Fruit fly (Drosophila melanogaster) whole organism, embryonic: ENCODE data around the gene CG12301.
A peak's percentile ranks its signal among the peaks of the same experiment; 100 is the strongest.

Experiments used
- Abd-B ChIP-seq: fragments of 200-800 bp; sonication (Bioruptor generic); optimal IDR thresholded peaks from 2 replicates; lab custom pipeline; 2018; ENCODE audit warnings: missing biosample characterization, mild to moderate bottlenecking, missing genetic modification characterization, moderate library complexity
- Atf3 ChIP-seq: fragments of 200-800 bp; sonication (Bioruptor generic); optimal IDR thresholded peaks from 3 replicates; lab custom pipeline; 2016; ENCODE audit warnings: missing biosample characterization, missing genetic modification characterization
- BtbVII ChIP-seq: fragments of 200-800 bp; sonication (Bioruptor generic); optimal IDR thresholded peaks from 3 replicates; lab custom pipeline; 2017; ENCODE audit warnings: missing biosample characterization, mild to moderate bottlenecking, missing genetic modification characterization
- CG10654 ChIP-seq: fragments of 200-800 bp; sonication (Bioruptor generic); optimal IDR thresholded peaks from 2 replicates; lab custom pipeline; 2016; ENCODE audit warnings: missing biosample characterization, missing genetic modification characterization
- CG11085 ChIP-seq: fragments of 200-800 bp; sonication (Bioruptor generic); IDR thresholded peaks from 2 replicates; pipeline ENCODE4 v1.3.6; 2022; ENCODE audit warnings: missing biosample characterization, missing genetic modification characterization
- CG11723 ChIP-seq: fragments of 200-800 bp; sonication (Bioruptor generic); optimal IDR thresholded peaks from 2 replicates; lab custom pipeline; 2017; ENCODE audit warnings: missing biosample characterization, mild to moderate bottlenecking, missing genetic modification characterization
- CG13287 ChIP-seq: fragments of 200-800 bp; sonication (Bioruptor generic); IDR thresholded peaks from 2 replicates; pipeline ENCODE4 v1.3.6; 2022; ENCODE audit warnings: missing biosample characterization, missing genetic modification characterization; ENCODE audit not compliant: partially characterized antibody
- CG13775 ChIP-seq: fragments of 200-800 bp; sonication (Bioruptor generic); optimal IDR thresholded peaks from 3 replicates; lab custom pipeline; 2017; ENCODE audit warnings: missing biosample characterization, mild to moderate bottlenecking, missing genetic modification characterization
- CG13894 ChIP-seq: fragments of 200-800 bp; sonication (Bioruptor generic); optimal IDR thresholded peaks from 3 replicates; lab custom pipeline; 2018; ENCODE audit warnings: missing biosample characterization, mild to moderate bottlenecking, missing genetic modification characterization, moderate library complexity
- CG14441 ChIP-seq: fragments of 200-800 bp; sonication (Bioruptor generic); IDR thresholded peaks from 2 replicates; pipeline ENCODE4 v1.3.6; 2022; ENCODE audit warnings: missing biosample characterization, missing genetic modification characterization
- CG15073 ChIP-seq: fragments of 200-800 bp; sonication (Bioruptor generic); optimal IDR thresholded peaks from 2 replicates; lab custom pipeline; 2016; ENCODE audit warnings: missing biosample characterization, missing genetic modification characterization
- CG2120 ChIP-seq: fragments of 200-800 bp; sonication (Bioruptor generic); optimal IDR thresholded peaks from 3 replicates; lab custom pipeline; 2016; ENCODE audit warnings: missing biosample characterization, missing genetic modification characterization
- CG3407 ChIP-seq: fragments of 200-800 bp; sonication (Bioruptor generic); optimal IDR thresholded peaks from 2 replicates; lab custom pipeline; 2018; ENCODE audit warnings: missing biosample characterization, mild to moderate bottlenecking, missing genetic modification characterization
- CG3847 ChIP-seq: fragments of 200-800 bp; sonication (Bioruptor generic); IDR thresholded peaks from 2 replicates; pipeline ENCODE4 v1.3.6; 2022; ENCODE audit warnings: missing biosample characterization, missing genetic modification characterization
- CG4820 ChIP-seq: fragments of 200-800 bp; sonication (Bioruptor generic); optimal IDR thresholded peaks from 3 replicates; lab custom pipeline; 2016; ENCODE audit warnings: missing biosample characterization, missing genetic modification characterization
- CG6854 ChIP-seq: fragments of 200-800 bp; sonication (Bioruptor generic); optimal IDR thresholded peaks from 3 replicates; lab custom pipeline; 2017; ENCODE audit warnings: missing biosample characterization, mild to moderate bottlenecking, missing genetic modification characterization
- CG8944 ChIP-seq: fragments of 200-800 bp; sonication (Bioruptor generic); optimal IDR thresholded peaks from 3 replicates; lab custom pipeline; 2016; ENCODE audit warnings: missing biosample characterization, missing genetic modification characterization
- CG9797 ChIP-seq: fragments of 200-800 bp; sonication (Bioruptor generic); optimal IDR thresholded peaks from 3 replicates; lab custom pipeline; 2018; ENCODE audit warnings: missing biosample characterization, mild to moderate bottlenecking, missing genetic modification characterization
- CG9876 ChIP-seq: fragments of 200-800 bp; sonication (Bioruptor generic); optimal IDR thresholded peaks from 2 replicates; lab custom pipeline; 2016; ENCODE audit warnings: missing biosample characterization, missing genetic modification characterization
- CrebB ChIP-seq: fragments of 200-800 bp; sonication (Bioruptor generic); optimal IDR thresholded peaks from 3 replicates; lab custom pipeline; 2018; ENCODE audit warnings: missing biosample characterization, mild to moderate bottlenecking, missing genetic modification characterization
- Dbx ChIP-seq: fragments of 200-800 bp; sonication (Bioruptor generic); IDR thresholded peaks from 3 replicates; pipeline ENCODE4 v1.3.6; 2022; ENCODE audit warnings: missing biosample characterization, missing genetic modification characterization
- Dfd ChIP-seq, 2 experiments: fragments of >200 bp; optimal IDR thresholded peaks; 2 replicates each; lab custom pipeline; 2017; ENCODE audit warnings: missing biosample characterization in 2 of 2, missing genetic modification characterization in 2 of 2
- Dip2 ChIP-seq: fragments of 200-800 bp; sonication (Bioruptor generic); IDR thresholded peaks from 2 replicates; pipeline ENCODE4 v1.3.6; 2022; ENCODE audit warnings: missing biosample characterization, missing genetic modification characterization
- HmgD ChIP-seq: fragments of 200-800 bp; sonication (Bioruptor generic); optimal IDR thresholded peaks from 3 replicates; lab custom pipeline; 2016; ENCODE audit warnings: missing biosample characterization, missing genetic modification characterization
- Hmr ChIP-seq: fragments of 200-800 bp; sonication (Bioruptor generic); optimal IDR thresholded peaks from 3 replicates; lab custom pipeline; 2017; ENCODE audit warnings: mild to moderate bottlenecking, missing biosample characterization, missing genetic modification reagents, missing genetic modification characterization
- Mrtf ChIP-seq: fragments of 200-800 bp; sonication (Bioruptor generic); IDR thresholded peaks from 3 replicates; pipeline ENCODE4 v1.3.6; 2022; ENCODE audit warnings: missing biosample characterization, missing genetic modification characterization
- Side ChIP-seq: fragments of 200-800 bp; sonication (Bioruptor generic); optimal IDR thresholded peaks from 2 replicates; lab custom pipeline; 2016; ENCODE audit warnings: missing biosample characterization, missing genetic modification characterization
- ato ChIP-seq: fragments of 200-800 bp; sonication (Bioruptor generic); IDR thresholded peaks from 2 replicates; pipeline ENCODE4 v1.3.6; 2022; ENCODE audit warnings: missing biosample characterization, missing genetic modification characterization; ENCODE audit not compliant: partially characterized antibody
- cwo ChIP-seq: fragments of 200-800 bp; sonication (Bioruptor generic); optimal IDR thresholded peaks from 3 replicates; lab custom pipeline; 2017; ENCODE audit warnings: missing biosample characterization, missing genetic modification characterization, mild to moderate bottlenecking, moderate library complexity, missing genetic modification reagents
- dm ChIP-seq: fragments of 200-800 bp; sonication (Bioruptor generic); optimal IDR thresholded peaks from 3 replicates; lab custom pipeline; 2016; ENCODE audit warnings: missing biosample characterization, missing genetic modification characterization
- dpn ChIP-seq, 2 experiments: fragments of 200-800 bp; sonication (Bioruptor generic); optimal IDR thresholded peaks; 3 replicates each; lab custom pipeline; 2016; ENCODE audit warnings: missing biosample characterization in 2 of 2, missing genetic modification characterization in 2 of 2
- fd102C ChIP-seq: fragments of 200-800 bp; sonication (Bioruptor generic); optimal IDR thresholded peaks from 2 replicates; lab custom pipeline; 2018; ENCODE audit warnings: missing biosample characterization, mild to moderate bottlenecking, missing genetic modification characterization, moderate library complexity
- fd3F ChIP-seq: fragments of 200-800 bp; sonication (Bioruptor generic); optimal IDR thresholded peaks from 2 replicates; lab custom pipeline; 2018; ENCODE audit warnings: missing biosample characterization, mild to moderate bottlenecking, missing genetic modification characterization, moderate library complexity
- fd96Cb ChIP-seq: fragments of 200-800 bp; sonication (Bioruptor generic); optimal IDR thresholded peaks from 2 replicates; lab custom pipeline; 2018; ENCODE audit warnings: missing biosample characterization, mild to moderate bottlenecking, missing genetic modification characterization, moderate library complexity
- fu2 ChIP-seq: fragments of 200-800 bp; sonication (Bioruptor generic); optimal IDR thresholded peaks from 2 replicates; lab custom pipeline; 2016; ENCODE audit warnings: missing biosample characterization, missing genetic modification characterization
- hb ChIP-seq: fragments of 200-800 bp; sonication (Bioruptor generic); IDR thresholded peaks from 3 replicates; pipeline ENCODE4 v1.3.6; 2022; ENCODE audit warnings: missing biosample characterization, missing genetic modification characterization; ENCODE audit not compliant: partially characterized antibody
- kah ChIP-seq: fragments of 200-800 bp; sonication (Bioruptor generic); optimal IDR thresholded peaks from 2 replicates; lab custom pipeline; 2018; ENCODE audit warnings: missing biosample characterization, mild to moderate bottlenecking, missing genetic modification characterization
- lilli ChIP-seq: fragments of 200-800 bp; sonication (Bioruptor generic); optimal IDR thresholded peaks from 3 replicates; lab custom pipeline; 2016; ENCODE audit warnings: missing biosample characterization, missing genetic modification characterization
- nau ChIP-seq: fragments of 200-800 bp; sonication (Bioruptor generic); optimal IDR thresholded peaks from 3 replicates; lab custom pipeline; 2017; ENCODE audit warnings: missing biosample characterization, mild to moderate bottlenecking, missing genetic modification characterization, missing genetic modification reagents
- odd ChIP-seq: fragments of 200-800 bp; sonication (Bioruptor generic); optimal IDR thresholded peaks from 2 replicates; lab custom pipeline; 2017; ENCODE audit warnings: missing biosample characterization, mild to moderate bottlenecking, missing genetic modification characterization
- pb ChIP-seq: fragments of 200-800 bp; sonication (Bioruptor generic); optimal IDR thresholded peaks from 3 replicates; lab custom pipeline; 2016; ENCODE audit warnings: missing biosample characterization, missing genetic modification characterization
- sim ChIP-seq: fragments of 200-800 bp; sonication (Bioruptor generic); IDR thresholded peaks from 2 replicates; pipeline ENCODE4 v1.3.6; 2022; ENCODE audit warnings: missing biosample characterization, missing genetic modification characterization
- slou ChIP-seq: fragments of 200-800 bp; sonication (Bioruptor generic); optimal IDR thresholded peaks from 3 replicates; lab custom pipeline; 2016; ENCODE audit warnings: missing biosample characterization, missing genetic modification characterization
- sr ChIP-seq: fragments of 200-800 bp; sonication (Bioruptor generic); IDR thresholded peaks from 3 replicates; pipeline ENCODE4 v1.3.6; 2022; ENCODE audit warnings: missing biosample characterization, missing genetic modification characterization
- ssp ChIP-seq: fragments of 200-800 bp; sonication (Bioruptor generic); IDR thresholded peaks from 2 replicates; pipeline ENCODE4 v1.3.6; 2022; ENCODE audit warnings: missing biosample characterization, missing genetic modification characterization
- sug ChIP-seq: fragments of 200-800 bp; optimal IDR thresholded peaks from 2 replicates; lab custom pipeline; 2019; ENCODE audit warnings: missing biosample characterization, mild to moderate bottlenecking, missing genetic modification characterization, moderate library complexity
- toy ChIP-seq: fragments of 200-800 bp; sonication (Bioruptor generic); IDR thresholded peaks from 2 replicates; pipeline ENCODE4 v1.3.6; 2022; ENCODE audit warnings: missing biosample characterization, missing genetic modification characterization
- unc-4 ChIP-seq: fragments of 200-800 bp; sonication (Bioruptor generic); IDR thresholded peaks from 2 replicates; pipeline ENCODE4 v1.3.6; 2022; ENCODE audit warnings: missing biosample characterization, missing genetic modification characterization; ENCODE audit not compliant: partially characterized antibody
- vfl ChIP-seq: fragments of 200-800 bp; sonication (Bioruptor generic); optimal IDR thresholded peaks from 2 replicates; lab custom pipeline; 2016; ENCODE audit warnings: missing biosample characterization, missing genetic modification characterization
- z ChIP-seq: fragments of 200-800 bp; sonication (Bioruptor generic); IDR thresholded peaks from 3 replicates; pipeline ENCODE4 v1.3.6; 2022; ENCODE audit warnings: missing biosample characterization, missing genetic modification characterization
- zfh2 ChIP-seq: fragments of 200-800 bp; sonication (Bioruptor generic); optimal IDR thresholded peaks from 2 replicates; lab custom pipeline; 2016; ENCODE audit warnings: missing biosample characterization, missing genetic modification characterization

The CG12301 gene

dm6 chr3L:15565829-15566433, 14.7 kb upstream of the CG12301 start, which contains the start of gene dop (continued):
- TF ChIP-seq CG14441 (GFP tag; lab: Robert Waterston, UW) (no peak), sr (GFP tag; lab: Robert Waterston, UW) (peak; percentile 78; the same call in 2 of the 3 replicates), pb (GFP tag; lab: Kevin White, UChicago) (no peak), nau (GFP tag; lab: Kevin White, UChicago) (no peak), cwo (GFP tag; lab: Kevin White, UChicago) (no peak), sim (GFP tag; lab: Robert Waterston, UW) (no peak), CG3847 (GFP tag; lab: Robert Waterston, UW) (0 out of 2 replicates have a peak, but pooled peaks have one; percentile 30), fu2 (GFP tag; lab: Kevin White, UChicago) (no peak), Dip2 (GFP tag; lab: Robert Waterston, UW) (no peak), fd96Cb (tag; lab: Kevin White, UChicago) (no peak), slou (no peak), Hmr (GFP tag; lab: Kevin White, UChicago) (no peak), Dbx (GFP tag; lab: Robert Waterston, UW) (0 out of 3 replicates have a peak, but pooled peaks have one; percentile 35), Dfd (GFP tag; optimal IDR thresholded peaks at IDR 0.05; lab: Kevin White, UChicago) (no peak), Atf3 (GFP tag; lab: Kevin White, UChicago) (no peak), ssp (GFP tag; lab: Robert Waterston, UW) (no peak), kah (GFP tag; lab: Kevin White, UChicago) (no peak), CG10654 (GFP tag; lab: Kevin White, UChicago) (no peak), z (GFP tag; lab: Robert Waterston, UW) (no peak), Abd-B (GFP tag; lab: Kevin White, UChicago) (peak; percentile 9), CG11723 (no peak), unc-4 (GFP tag; lab: Robert Waterston, UW) (peak; percentile 70), CG15073 (GFP tag; lab: Kevin White, UChicago) (no peak), CG13894 (peak; percentile 9), dpn (GFP tag; optimal IDR thresholded peaks at IDR 0.05; lab: Kevin White, UChicago) (peak; percentile 13 to 30), lilli (GFP tag; lab: Kevin White, UChicago) (peak; percentile 71), CG6854 (no peak), CG2120 (peak; percentile 35), dm (no peak), CG13775 (GFP tag; lab: Kevin White, UChicago) (peak; percentile 7), Mrtf (GFP tag; lab: Robert Waterston, UW) (no peak), CG4820 (peak; percentile 20), CG9876 (no peak), toy (GFP tag; lab: Robert Waterston, UW) (no peak), BtbVII (GFP tag; lab: Kevin White, UChicago) (no peak), Side (GFP tag; lab: Kevin White, UChicago) (peak; percentile 43), HmgD (GFP tag; lab: Kevin White, UChicago) (peak; percentile 55), CG9797 (GFP tag; lab: Kevin White, UChicago) (peak; percentile 92), CG11085 (GFP tag; lab: Robert Waterston, UW) (no peak), hb (GFP tag; lab: Robert Waterston, UW) (no peak), odd (GFP tag; lab: Kevin White, UChicago) (no peak), CG13287 (GFP tag; lab: Robert Waterston, UW) (peak; percentile 73), sug (no peak), CrebB (tag; lab: Kevin White, UChicago) (no peak), ato (GFP tag; lab: Robert Waterston, UW) (peak; percentile 55; the same call in 1 of the 2 replicates), fd102C (no peak), fd3F (no peak), zfh2 (GFP tag; lab: Kevin White, UChicago) (peak; percentile 44), vfl (peak; percentile 7), CG8944 (GFP tag; lab: Kevin White, UChicago) (peak; percentile 10), CG3407 (no peak)
